Worm (Caenorhabditis elegans) whole organism, L4 larva: ENCODE data around the gene amph-1.
A peak's percentile ranks its signal among the peaks of the same experiment; 100 is the strongest.

Experiments
- F37D6.2 ChIP-seq: sonication (generic microtip); optimal IDR thresholded peaks from 2 replicates; lab custom pipeline; 2016; ENCODE audit warnings: mild to moderate bottlenecking, missing genetic modification characterization, missing compliant biosample characterization
- F49E8.2 ChIP-seq: sonication (generic microtip); optimal IDR thresholded peaks from 2 replicates; lab custom pipeline; 2016; ENCODE audit warnings: missing compliant biosample characterization, mild to moderate bottlenecking, missing genetic modification characterization, borderline replicate concordance
- T26A8.4 ChIP-seq: fragments of 200-800 bp; sonication (Bioruptor generic); IDR thresholded peaks from 2 replicates; pipeline ENCODE4 v1.3.6; 2022; ENCODE audit warnings: missing genetic modification characterization, missing compliant biosample characterization
- ceh-32 ChIP-seq: sonication (generic microtip); optimal IDR thresholded peaks from 2 replicates; lab custom pipeline; 2016; ENCODE audit warnings: mild to moderate bottlenecking, missing genetic modification characterization, missing compliant biosample characterization; ENCODE audit not compliant: poor library complexity
- dpl-1 ChIP-seq: fragments of 150-350 bp; optimal IDR thresholded peaks from 2 replicates; lab custom pipeline; 2014; ENCODE audit warnings: missing biosample characterization, missing genetic modification reagents, missing genetic modification characterization
- fkh-10 ChIP-seq: fragments of 150-350 bp; optimal IDR thresholded peaks from 2 replicates; lab custom pipeline; 2014; ENCODE audit warnings: missing biosample characterization, missing genetic modification reagents, missing genetic modification characterization
- hif-1 ChIP-seq, 2 experiments: sonication (generic microtip); optimal IDR thresholded peaks; 2 replicates each; lab custom pipeline; 2016 to 2017; ENCODE audit warnings: missing compliant biosample characterization in 2 of 2, missing genetic modification characterization in 2 of 2, missing genetic modification reagents in 2 of 2, missing genotype in 2 of 2, mild to moderate bottlenecking in 1 of 2
- lim-7 ChIP-seq: fragments of 200-800 bp; sonication (Bioruptor generic); IDR thresholded peaks from 2 replicates; pipeline ENCODE4 v1.3.6; 2022; ENCODE audit warnings: missing genetic modification characterization, missing compliant biosample characterization
- nhr-76 ChIP-seq: fragments of 150-350 bp; optimal IDR thresholded peaks from 2 replicates; lab custom pipeline; 2014; ENCODE audit warnings: missing biosample characterization, missing genetic modification characterization
- pha-4 ChIP-seq, 2 experiments: fragments of 150-350 bp in 1 of 2; fragments of 200-800 bp in 1 of 2; sonication (Bioruptor generic) in 1 of 2; IDR thresholded peaks in 1 of 2; optimal IDR thresholded peaks in 1 of 2; 2 replicates each; pipeline versions ENCODE4 v1.3.6 to Lab custom; 2014 to 2022; ENCODE audit warnings: missing genetic modification characterization in 2 of 2, missing genetic modification reagents in 2 of 2, missing biosample characterization in 1 of 2, missing compliant biosample characterization in 1 of 2
- rbr-2 ChIP-seq: sonication (generic microtip); optimal IDR thresholded peaks from 2 replicates; lab custom pipeline; 2016; ENCODE audit warnings: missing genotype, missing genetic modification characterization, missing compliant biosample characterization
- ztf-11 ChIP-seq: fragments of 150-350 bp; optimal IDR thresholded peaks from 2 replicates; lab custom pipeline; 2014; ENCODE audit warnings: missing biosample characterization, missing genetic modification characterization

DNA sequence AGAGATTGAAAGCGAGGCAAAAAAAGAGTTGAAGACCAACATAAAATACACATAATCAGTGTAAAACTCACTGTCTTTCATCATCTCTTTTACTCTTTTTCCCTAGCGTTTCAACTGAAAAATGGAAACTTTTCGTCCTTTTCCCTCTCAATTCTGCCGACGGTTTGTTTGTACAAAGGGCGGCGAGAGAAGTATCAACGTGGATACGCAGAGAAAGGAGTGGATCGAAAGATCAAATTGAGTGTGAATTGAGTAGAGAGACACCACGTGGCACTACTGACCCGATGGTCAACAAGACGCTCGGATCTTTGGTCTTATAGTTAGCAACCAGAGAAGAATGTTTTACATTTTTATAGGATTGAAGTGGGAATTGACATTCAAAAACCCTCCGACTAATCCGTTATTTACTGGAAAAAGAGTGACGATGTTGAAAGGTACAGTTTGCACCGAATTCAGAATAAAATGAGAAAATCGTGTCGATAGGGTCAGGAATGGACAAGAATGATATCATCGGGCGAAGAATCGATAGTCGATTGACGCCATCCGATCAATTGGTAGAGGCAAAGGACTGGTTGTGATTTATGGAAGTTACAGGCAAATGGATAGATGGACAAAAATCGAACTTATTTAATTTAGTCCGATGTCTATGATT, 23.5 kb upstream of the amph-1 start:
- TF ChIP-seq fkh-10 (GFP tag; lab: Kevin White, UChicago) = no peak
- TF ChIP-seq ztf-11 (tag; lab: Kevin White, UChicago) = no peak
- no peak for TF ChIP-seq dpl-1 (GFP tag; lab: Kevin White, UChicago)
- TF ChIP-seq F49E8.2 = no peak
- TF ChIP-seq T26A8.4 (GFP tag; lab: Robert Waterston, UW) = no peak
- peak; percentile 57; the same call in 1 of the 2 replicates for TF ChIP-seq pha-4 (GFP tag; IDR thresholded peaks at IDR 0.05; lab: Robert Waterston, UW)
- peak; percentile 91 for TF ChIP-seq pha-4 (tag; optimal IDR thresholded peaks at IDR 0.05; lab: Kevin White, UChicago)
- TF ChIP-seq lim-7 = no peak
- no peak for TF ChIP-seq ceh-32 (tag; lab: Kevin White, UChicago)
- TF ChIP-seq F37D6.2 (tag; lab: Kevin White, UChicago) = no peak
- no peak for TF ChIP-seq nhr-76 (tag; lab: Kevin White, UChicago)
- peak; percentile 13 for TF ChIP-seq rbr-2 (tag; lab: Kevin White, UChicago)
- TF ChIP-seq hif-1 (tag; optimal IDR thresholded peaks at IDR 0.05; lab: Kevin White, UChicago) = peak in 1 of 2 experiments; percentile 37
